Worm (Caenorhabditis elegans) whole organism, L1 larva: ENCODE measurements around the gene T07H3.7.

Experiments used
- Y116A8C.19 ChIP-seq: sonication (generic microtip); optimal IDR thresholded peaks from 2 replicates; lab custom pipeline; 2016; ENCODE audit warnings: missing compliant biosample characterization, missing genetic modification characterization, borderline replicate concordance
- aha-1 ChIP-seq: fragments of 150-350 bp; optimal IDR thresholded peaks from 2 replicates; lab custom pipeline; 2014; ENCODE audit warnings: missing biosample characterization, missing genetic modification characterization
- alr-1 ChIP-seq: fragments of 200-800 bp; sonication (Bioruptor generic); optimal IDR thresholded peaks from 2 replicates; lab custom pipeline; 2018; ENCODE audit warnings: borderline replicate concordance, mild to moderate bottlenecking, missing genetic modification characterization, missing compliant biosample characterization
- ama-1 ChIP-seq: fragments of 150-350 bp; optimal IDR thresholded peaks from 2 replicates; lab custom pipeline; 2014
- blmp-1 ChIP-seq: fragments of 150-350 bp; optimal IDR thresholded peaks from 2 replicates; lab custom pipeline; 2014; ENCODE audit warnings: missing biosample characterization, missing genetic modification characterization
- ceh-63 ChIP-seq: fragments of 200-800 bp; sonication (Bioruptor generic); optimal IDR thresholded peaks from 2 replicates; lab custom pipeline; 2018; ENCODE audit warnings: mild to moderate bottlenecking, missing genetic modification characterization, missing compliant biosample characterization
- efl-1 ChIP-seq, 4 experiments: fragments of 150-350 bp; optimal IDR thresholded peaks in 3 of 4; peaks in 1 of 4; 1 replicate in 1 of 4; 2 replicates in 3 of 4; lab custom pipeline; 2014; ENCODE audit warnings: missing biosample characterization in 2 of 4, missing genetic modification characterization in 2 of 4, missing genetic modification reagents in 2 of 4
- efl-3 ChIP-seq: fragments of 200-800 bp; sonication (Bioruptor generic); optimal IDR thresholded peaks from 2 replicates; lab custom pipeline; 2018; ENCODE audit warnings: mild to moderate bottlenecking, missing genetic modification characterization, missing compliant biosample characterization
- elt-2 ChIP-seq: sonication (generic microtip); optimal IDR thresholded peaks from 2 replicates; lab custom pipeline; 2016; ENCODE audit warnings: missing genetic modification characterization, mild to moderate bottlenecking, inconsistent platforms, missing compliant biosample characterization, missing genetic modification reagents
- fkh-4 ChIP-seq: sonication (generic microtip); optimal IDR thresholded peaks from 2 replicates; lab custom pipeline; 2016; ENCODE audit warnings: missing compliant biosample characterization, missing genetic modification characterization, borderline replicate concordance
- grh-1 ChIP-seq: fragments of 200-800 bp; sonication (Bioruptor generic); IDR thresholded peaks from 2 replicates; pipeline ENCODE4 v1.3.6; 2022; ENCODE audit warnings: missing genetic modification reagents, missing genetic modification characterization, missing compliant biosample characterization
- hpl-2 ChIP-seq: fragments of 150-350 bp; optimal IDR thresholded peaks from 2 replicates; lab custom pipeline; 2014; ENCODE audit warnings: missing biosample characterization, missing genetic modification reagents, missing genetic modification characterization
- irx-1 ChIP-seq: sonication (generic microtip); optimal IDR thresholded peaks from 2 replicates; lab custom pipeline; 2016; ENCODE audit warnings: missing genetic modification characterization, missing compliant biosample characterization
- isw-1 ChIP-seq: fragments of 200-800 bp; sonication (Bioruptor generic); IDR thresholded peaks from 2 replicates; pipeline ENCODE4 v1.3.6; 2022; ENCODE audit warnings: missing genetic modification characterization, missing compliant biosample characterization
- jun-1 ChIP-seq: fragments of 150-350 bp; optimal IDR thresholded peaks from 2 replicates; lab custom pipeline; 2014; ENCODE audit warnings: missing biosample characterization, missing genetic modification reagents, missing genetic modification characterization
- lin-13 ChIP-seq: fragments of 150-350 bp; optimal IDR thresholded peaks from 2 replicates; lab custom pipeline; 2014; ENCODE audit warnings: missing biosample characterization, missing genetic modification reagents, missing genetic modification characterization
- lin-14 ChIP-seq: fragments of 200-800 bp; sonication (Bioruptor generic); optimal IDR thresholded peaks from 2 replicates; lab custom pipeline; 2018; ENCODE audit warnings: mild to moderate bottlenecking, missing genetic modification characterization, moderate library complexity, missing compliant biosample characterization
- lin-15B ChIP-seq: fragments of 150-350 bp; sonication (generic microtip); optimal IDR thresholded peaks from 3 replicates; lab custom pipeline; 2014; ENCODE audit warnings: missing biosample characterization, missing genetic modification characterization
- lin-35 ChIP-seq, 2 experiments: fragments of 150-350 bp; optimal IDR thresholded peaks; 2 replicates each; lab custom pipeline; 2014; ENCODE audit warnings: missing biosample characterization in 2 of 2, missing genetic modification characterization in 2 of 2, missing genetic modification reagents in 2 of 2
- lin-39 ChIP-seq: fragments of 150-350 bp; optimal IDR thresholded peaks from 2 replicates; lab custom pipeline; 2014; ENCODE audit warnings: missing biosample characterization, missing genetic modification reagents, missing genetic modification characterization
- lir-3 ChIP-seq: sonication (generic microtip); optimal IDR thresholded peaks from 2 replicates; lab custom pipeline; 2016; ENCODE audit warnings: mild to moderate bottlenecking, missing genetic modification characterization, moderate library complexity, missing compliant biosample characterization; ENCODE audit not compliant: poor library complexity
- mdl-1 ChIP-seq, 2 experiments: fragments of 150-350 bp; optimal IDR thresholded peaks; 2 replicates each; lab custom pipeline; 2014 to 2017; ENCODE audit warnings: missing biosample characterization in 2 of 2, missing genetic modification characterization in 2 of 2, inconsistent platforms in 1 of 2
- mef-2 ChIP-seq: fragments of 150-350 bp; optimal IDR thresholded peaks from 2 replicates; lab custom pipeline; 2014; ENCODE audit warnings: missing biosample characterization, missing genetic modification characterization
- mep-1 ChIP-seq: fragments of 150-350 bp; optimal IDR thresholded peaks from 2 replicates; lab custom pipeline; 2014; ENCODE audit warnings: missing biosample characterization, missing genetic modification characterization
- nhr-11 ChIP-seq: fragments of 150-350 bp; optimal IDR thresholded peaks from 2 replicates; lab custom pipeline; 2014; ENCODE audit warnings: missing biosample characterization, missing genetic modification characterization
- nhr-237 ChIP-seq: fragments of 150-350 bp; optimal IDR thresholded peaks from 2 replicates; lab custom pipeline; 2014; ENCODE audit warnings: missing biosample characterization, missing genetic modification characterization
- nhr-28 ChIP-seq: fragments of 150-350 bp; optimal IDR thresholded peaks from 2 replicates; lab custom pipeline; 2014; ENCODE audit warnings: missing biosample characterization, missing genetic modification characterization
- nhr-47 ChIP-seq: sonication (generic microtip); optimal IDR thresholded peaks from 2 replicates; lab custom pipeline; 2016; ENCODE audit warnings: mild to moderate bottlenecking, missing genetic modification characterization, moderate library complexity, missing compliant biosample characterization
- nhr-71 ChIP-seq: sonication (generic microtip); optimal IDR thresholded peaks from 2 replicates; lab custom pipeline; 2016; ENCODE audit warnings: mild to moderate bottlenecking, missing genetic modification characterization, moderate library complexity, missing compliant biosample characterization
- nhr-76 ChIP-seq: sonication (generic microtip); optimal IDR thresholded peaks from 2 replicates; lab custom pipeline; 2017; ENCODE audit warnings: missing biosample characterization, missing genetic modification characterization
- nhr-77 ChIP-seq: fragments of 150-350 bp; optimal IDR thresholded peaks from 2 replicates; lab custom pipeline; 2014; ENCODE audit warnings: missing biosample characterization, missing genetic modification characterization
- pag-3 ChIP-seq: sonication (generic microtip); optimal IDR thresholded peaks from 2 replicates; lab custom pipeline; 2017; ENCODE audit warnings: missing genetic modification characterization, mild to moderate bottlenecking, missing compliant biosample characterization, antibody characterized with exemption, borderline replicate concordance; ENCODE audit not compliant: insufficient read depth
- rnt-1 ChIP-seq: sonication (generic microtip); optimal IDR thresholded peaks from 2 replicates; lab custom pipeline; 2016; ENCODE audit warnings: mild to moderate bottlenecking, missing genetic modification characterization, moderate library complexity, missing compliant biosample characterization
- snpc-4 ChIP-seq: fragments of 150-350 bp; optimal IDR thresholded peaks from 2 replicates; lab custom pipeline; 2014; ENCODE audit warnings: missing biosample characterization, missing genetic modification characterization
- snu-23 ChIP-seq: sonication (generic microtip); optimal IDR thresholded peaks from 2 replicates; lab custom pipeline; 2016; ENCODE audit warnings: missing genetic modification characterization, missing compliant biosample characterization
- sptf-1 ChIP-seq: fragments of 150-350 bp; optimal IDR thresholded peaks from 2 replicates; lab custom pipeline; 2014; ENCODE audit warnings: missing biosample characterization, missing genetic modification characterization
- sup-37 ChIP-seq: fragments of 200-800 bp; sonication (Bioruptor generic); optimal IDR thresholded peaks from 2 replicates; lab custom pipeline; 2018; ENCODE audit warnings: mild to moderate bottlenecking, missing genetic modification characterization, missing compliant biosample characterization
- tbx-2 ChIP-seq: sonication (generic microtip); optimal IDR thresholded peaks from 2 replicates; lab custom pipeline; 2016; ENCODE audit warnings: missing genetic modification characterization, missing compliant biosample characterization
- unc-30 ChIP-seq: sonication (generic microtip); optimal IDR thresholded peaks from 2 replicates; lab custom pipeline; 2017; ENCODE audit warnings: missing biosample characterization, missing genetic modification characterization
- zip-4 ChIP-seq: fragments of 200-800 bp; sonication (Bioruptor generic); optimal IDR thresholded peaks from 2 replicates; lab custom pipeline; 2018; ENCODE audit warnings: mild to moderate bottlenecking, missing genetic modification characterization, moderate library complexity, missing compliant biosample characterization

T07H3.7 gene

ce11 chrII:1584140-1584539, 5.6 kb downstream of the T07H3.7 start, which contains the start of gene clec-21:
Gene clec-21 (minus strand): TSS chrII:1584240.
- TF ChIP-seq ceh-63 (no peak), mep-1 (tag; lab: Kevin White, UChicago) (no peak), lin-14 (no peak), lin-39 (tag; lab: Kevin White, UChicago) (no peak), rnt-1 (tag; lab: Kevin White, UChicago) (no peak), alr-1 (tag; lab: Kevin White, UChicago) (no peak), unc-30 (no peak), zip-4 (GFP tag; lab: Kevin White, UChicago) (no peak), grh-1 (GFP tag; lab: Robert Waterston, UW) (no peak)

- no peak for TF ChIP-seq hpl-2 (GFP tag; lab: Kevin White, UChicago)
- TF ChIP-seq elt-2 (tag; lab: Kevin White, UChicago): peak; percentile 22
- TF ChIP-seq, all 84 proteins: peak for 1
Measured at ce11 chrII:1579886-1580285, 9.9 kb downstream of the T07H3.7 start, which contains the start of gene math-38. Gene math-38 (minus strand): TSS chrII:1579986.

- TF ChIP-seq irx-1 (no peak), Y116A8C.19 (tag; lab: Kevin White, UChicago) (no peak), jun-1 (tag; lab: Kevin White, UChicago) (peak; percentile 12), lin-15B (tag; lab: Kevin White, UChicago) (no peak), snu-23 (GFP tag; lab: Kevin White, UChicago) (no peak), efl-1 (optimal IDR thresholded peaks at IDR 0.05; lab: Kevin White, UChicago) (no peak), efl-1 (GFP tag; optimal IDR thresholded peaks at IDR 0.05 in 1 of 2; lab: Kevin White, UChicago) (peak in 1 of 2 experiments; percentile 16), lin-35 (GFP tag; optimal IDR thresholded peaks at IDR 0.05; lab: Kevin White, UChicago) (peak in 1 of 2 experiments; percentile 29), mdl-1 (tag; optimal IDR thresholded peaks at IDR 0.05; lab: Kevin White, UChicago) (no peak), elt-2 (tag; lab: Kevin White, UChicago) (peak; percentile 73), nhr-237 (tag; lab: Kevin White, UChicago) (no peak), nhr-28 (no peak), nhr-76 (tag; lab: Kevin White, UChicago) (no peak), blmp-1 (tag; lab: Kevin White, UChicago) (no peak), efl-3 (no peak), nhr-71 (no peak)
Measured at ce11 chrII:1576772-1577171, 13.0 kb downstream of the T07H3.7 start.

ce11 chrII:1576030-1576429, 13.7 kb downstream of the T07H3.7 start, which contains the start of gene K05F6.10:
Gene K05F6.10 (minus strand): TSS chrII:1576130.
- TF ChIP-seq snpc-4 (no peak), nhr-47 (tag; lab: Kevin White, UChicago) (no peak), mef-2 (tag; lab: Kevin White, UChicago) (no peak), unc-30 (no peak), nhr-11 (tag; lab: Kevin White, UChicago) (no peak), lin-13 (no peak)

ce11 chrII:1571032-1571431, 18.7 kb downstream of the T07H3.7 start, which contains the start of gene fbxb-46:
Gene fbxb-46 (minus strand): TSS chrII:1571132.
- no peak for TF ChIP-seq nhr-47 (tag; lab: Kevin White, UChicago)
- TF ChIP-seq, all 84 proteins: peak for 0

ce11 chrII:1568214-1568613, 21.5 kb downstream of the T07H3.7 start, which contains the start of gene fbxb-49:
Gene fbxb-49 (plus strand): TSS chrII:1568514.
- TF ChIP-seq sup-37 (GFP tag; lab: Kevin White, UChicago) (no peak), isw-1 (GFP tag; lab: Robert Waterston, UW) (no peak), lir-3 (tag; lab: Kevin White, UChicago) (no peak), nhr-76 (tag; lab: Kevin White, UChicago) (no peak), pag-3 (tag; lab: Kevin White, UChicago) (no peak), tbx-2 (tag; lab: Kevin White, UChicago) (no peak), sptf-1 (no peak), efl-1 (optimal IDR thresholded peaks at IDR 0.05; lab: Kevin White, UChicago) (no peak), efl-1 (GFP tag; optimal IDR thresholded peaks at IDR 0.05 in 1 of 2; lab: Kevin White, UChicago) (no peak), nhr-237 (tag; lab: Kevin White, UChicago) (no peak), fkh-4 (tag; lab: Kevin White, UChicago) (no peak), blmp-1 (tag; lab: Kevin White, UChicago) (no peak), ama-1 (no peak), alr-1 (tag; lab: Kevin White, UChicago) (no peak), aha-1 (tag; lab: Kevin White, UChicago) (no peak), nhr-77 (no peak), nhr-71 (no peak), lin-15B (tag; lab: Kevin White, UChicago) (no peak)
